Worm (Caenorhabditis elegans) whole organism, late embryonic: ENCODE data around the gene rpl-42.

ENCODE experiments used
- ama-1 ChIP-seq: fragments of 150-350 bp; optimal IDR thresholded peaks from 2 replicates; lab custom pipeline; 2014
- madf-2 ChIP-seq: sonication (generic microtip); optimal IDR thresholded peaks from 2 replicates; lab custom pipeline; 2017; ENCODE audit warnings: missing genetic modification characterization, missing compliant biosample characterization
- nfya-1 ChIP-seq: sonication (generic microtip); optimal IDR thresholded peaks from 2 replicates; lab custom pipeline; 2017; ENCODE audit warnings: missing genetic modification characterization, mild to moderate bottlenecking, missing compliant biosample characterization, antibody characterized with exemption, moderate library complexity
- pat-9 ChIP-seq: fragments of 200-800 bp; sonication (Bioruptor generic); optimal IDR thresholded peaks from 2 replicates; lab custom pipeline; 2018; ENCODE audit warnings: mild to moderate bottlenecking, missing genetic modification characterization, moderate library complexity, missing compliant biosample characterization
- pha-4 ChIP-seq: fragments of 150-350 bp; optimal IDR thresholded peaks from 2 replicates; lab custom pipeline; 2018; ENCODE audit warnings: missing biosample characterization, missing genetic modification reagents, missing genetic modification characterization

DNA sequence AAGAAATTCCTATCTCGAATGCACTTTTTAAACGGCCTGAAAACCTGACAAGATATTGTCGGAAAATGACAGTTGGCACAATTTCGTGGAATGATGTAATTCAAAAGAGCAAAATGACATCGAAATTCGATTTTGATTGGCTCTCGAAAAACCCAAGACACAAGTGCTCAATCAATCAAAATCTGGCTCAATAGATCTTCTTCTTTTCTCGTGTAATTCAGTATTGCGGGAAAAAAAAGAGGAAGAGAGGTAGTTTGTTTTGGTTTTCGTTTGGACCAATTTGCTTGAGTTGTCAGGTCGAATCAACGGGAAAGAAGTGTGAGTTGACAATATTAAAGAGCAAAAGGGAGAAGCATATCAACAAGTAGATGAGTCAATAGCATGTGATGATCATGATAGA lies 43.3 kb downstream of the rpl-42 start:
- TF ChIP-seq madf-2 (tag; lab: Kevin White, UChicago) (no peak), pat-9 (tag; lab: Kevin White, UChicago) (no peak), ama-1 (lab: Kevin White, UChicago) (no peak), nfya-1 (tag; lab: Kevin White, UChicago) (no peak), pha-4 (no peak)
